Worm (Caenorhabditis elegans) whole organism, dauer: Measurements from ENCODE around the gene F43G6.17.

ENCODE experiments used
- unc-62 ChIP-seq: sonication (generic microtip); optimal IDR thresholded peaks from 2 replicates; lab custom pipeline; 2017; ENCODE audit warnings: missing biosample characterization, missing genetic modification reagents, missing genetic modification characterization

The F43G6.17 gene

ce11 chrII:11841653-11842052, 39.1 kb downstream of the F43G6.17 start:
- TF ChIP-seq unc-62 (GFP tag; lab: Kevin White, UChicago), result no peak

DNA sequence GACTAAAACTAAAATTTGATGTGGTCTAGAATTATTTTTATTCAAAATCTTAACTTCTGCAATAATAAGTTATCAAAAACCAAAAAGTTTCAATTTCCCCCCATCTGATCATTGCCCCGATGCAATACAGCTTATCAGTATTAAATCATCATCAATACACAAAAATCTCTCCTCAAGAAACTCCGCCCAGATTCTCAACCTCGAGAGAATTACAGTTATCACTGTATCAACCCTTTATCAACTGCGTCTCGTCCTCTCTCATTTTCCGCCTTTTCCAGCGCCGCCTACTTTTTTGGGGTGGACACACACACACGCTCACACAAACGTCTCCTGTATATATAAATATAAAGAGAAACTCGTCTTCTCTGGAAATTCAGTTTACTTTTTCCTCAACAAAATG, 39.8 kb downstream of the F43G6.17 start, which contains the start of gene T27D12.1:
Gene T27D12.1, plus strand, starts transcription at position 301 of the 400 bp plus-strand sequence.
- no peak for TF ChIP-seq unc-62 (GFP tag; lab: Kevin White, UChicago)

- TF ChIP-seq unc-62 (GFP tag; lab: Kevin White, UChicago), result no peak
These were observed 40.2 kb downstream of the F43G6.17 start for ce11 chrII:11842766-11843165.

DNA sequence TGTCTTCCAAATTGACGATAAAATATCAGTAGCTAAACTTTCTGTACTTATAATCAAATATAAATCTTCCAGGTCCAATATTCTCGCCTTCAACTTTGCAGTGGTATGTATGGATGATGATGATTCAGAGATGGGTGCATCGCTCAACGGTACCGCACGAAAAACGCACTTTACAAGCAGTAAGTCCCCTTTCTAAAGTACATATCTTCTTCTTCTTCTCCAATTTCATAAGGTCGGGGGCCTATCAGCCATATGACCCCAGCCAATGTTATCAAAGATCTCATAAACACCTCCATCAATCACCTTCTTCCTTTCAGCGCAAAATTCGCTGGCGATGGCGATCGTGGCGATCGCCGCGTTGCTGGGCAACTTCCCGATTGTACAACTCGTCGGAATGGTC, 40.9 kb downstream of the F43G6.17 start:
- TF ChIP-seq unc-62 (GFP tag; lab: Kevin White, UChicago), result no peak

- TF ChIP-seq unc-62 (GFP tag; lab: Kevin White, UChicago), result no peak
These were observed 41.5 kb downstream of the F43G6.17 start for ce11 chrII:11844072-11844471.

ce11 chrII:11844984-11845383, 42.4 kb downstream of the F43G6.17 start:
- no peak for TF ChIP-seq unc-62 (GFP tag; lab: Kevin White, UChicago)

ce11 chrII:11845954-11846353, 43.4 kb downstream of the F43G6.17 start:
- TF ChIP-seq unc-62 (GFP tag; lab: Kevin White, UChicago), result no peak

DNA sequence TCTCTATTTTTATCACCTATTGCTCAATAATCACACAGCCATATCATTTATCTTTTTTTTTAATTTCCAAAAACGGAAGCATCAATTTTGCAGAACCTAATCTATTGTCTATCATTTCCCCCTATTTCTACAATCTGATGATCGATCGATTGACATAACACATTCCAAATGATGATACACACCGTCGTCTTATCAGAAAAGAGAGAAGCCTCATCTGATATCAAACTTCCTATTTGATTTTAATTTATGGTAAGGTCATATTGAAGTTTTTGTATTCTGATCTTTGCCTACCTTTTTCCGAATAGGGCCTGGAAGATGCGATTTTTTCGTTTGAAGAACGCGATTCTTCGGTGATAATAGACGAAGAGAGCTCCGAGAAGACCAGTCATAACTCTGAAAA, 47.0 kb downstream of the F43G6.17 start:
- TF ChIP-seq unc-62 (GFP tag; lab: Kevin White, UChicago), result no peak

DNA sequence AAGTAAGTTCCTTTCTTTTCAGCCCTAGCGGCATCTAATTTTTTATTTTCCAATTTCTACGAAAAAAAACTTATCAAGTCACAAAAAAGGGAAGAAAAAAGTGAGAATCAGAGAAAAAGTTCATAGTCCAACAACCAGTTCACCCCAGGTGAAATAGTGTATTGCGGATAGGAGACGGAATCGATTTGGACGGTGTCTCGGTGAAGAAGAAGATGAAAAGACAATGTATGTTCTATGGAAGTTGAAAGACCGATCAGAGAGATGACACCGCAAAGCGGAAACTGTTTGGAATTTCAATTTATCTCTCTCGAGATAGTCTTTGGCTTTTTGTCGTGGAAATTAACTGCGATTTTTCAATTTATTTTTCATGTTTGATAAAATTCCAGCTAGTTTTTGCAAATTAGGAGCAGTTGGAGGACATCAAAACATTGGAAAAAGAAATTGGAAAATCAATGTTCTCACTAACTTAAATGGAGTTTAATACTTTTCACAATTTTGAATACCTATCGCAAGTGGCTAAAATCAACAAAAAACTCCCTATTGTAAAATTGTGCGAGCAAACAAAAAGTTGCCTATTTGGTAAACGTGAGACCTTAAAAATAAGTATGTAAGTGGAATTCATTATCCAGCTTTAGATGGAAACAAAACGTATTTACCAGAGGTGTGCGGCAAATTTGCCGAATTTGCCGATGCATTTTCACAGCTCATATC, 49.8 kb downstream of the F43G6.17 start:
- TF ChIP-seq unc-62 (GFP tag; lab: Kevin White, UChicago), result no peak

DNA sequence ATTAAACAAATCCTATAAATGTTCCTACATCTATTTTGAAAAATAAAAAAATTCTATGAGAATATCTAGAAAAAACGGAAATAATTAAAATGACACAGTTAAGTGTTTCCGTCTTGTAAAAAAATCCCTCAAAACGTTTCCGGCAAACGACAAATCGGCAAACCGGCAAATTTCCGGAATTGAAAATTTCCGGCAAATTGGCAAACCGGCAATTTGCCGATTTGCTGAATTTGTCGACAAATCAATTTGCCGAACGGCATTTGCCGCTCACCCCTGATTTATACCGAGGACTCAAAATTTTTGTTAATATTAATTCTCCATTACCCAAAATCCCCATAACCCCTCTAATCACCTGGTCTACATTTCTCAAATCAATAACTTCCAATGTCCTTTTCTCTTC, 50.6 kb downstream of the F43G6.17 start:
- no peak for TF ChIP-seq unc-62 (GFP tag; lab: Kevin White, UChicago)
